Fruit fly (Drosophila melanogaster) Kc167 (cell line): Measurements from ENCODE around the gene EndoU.
"Not testable (repeated sequence)": the region's sequence is repeated elsewhere in the genome, so short reads cannot be mapped to it uniquely, and the experiment has no call there.

Source experiments
- Myc ChIP-seq: fragments of >200 bp; optimal IDR thresholded peaks from 2 replicates; lab custom pipeline; 2017; ENCODE audit warnings: missing external identifiers
- Sin3A ChIP-seq: fragments of >200 bp; optimal IDR thresholded peaks from 2 replicates; lab custom pipeline; 2018; ENCODE audit warnings: missing external identifiers
- h ChIP-seq: fragments of >200 bp; optimal IDR thresholded peaks from 3 replicates; lab custom pipeline; 2018; ENCODE audit warnings: missing external identifiers
- insv ChIP-seq: fragments of >200 bp; optimal IDR thresholded peaks from 3 replicates; lab custom pipeline; 2018; ENCODE audit warnings: missing external identifiers
- psq ChIP-seq: fragments of >200 bp; optimal IDR thresholded peaks from 2 replicates; lab custom pipeline; 2017; ENCODE audit warnings: missing external identifiers
- ttk ChIP-seq: sonication (Bioruptor generic); optimal IDR thresholded peaks from 2 replicates; lab custom pipeline; 2017; ENCODE audit warnings: missing external identifiers

The EndoU gene

dm6 chr3R:15908098-15908497 is at the start of gene EndoU:
Gene EndoU, plus strand, starts transcription at chr3R:15908398.
- TF ChIP-seq ttk (lab: Kevin White, UChicago); h (lab: Kevin White, UChicago); psq: not testable (repeated sequence)

DNA sequence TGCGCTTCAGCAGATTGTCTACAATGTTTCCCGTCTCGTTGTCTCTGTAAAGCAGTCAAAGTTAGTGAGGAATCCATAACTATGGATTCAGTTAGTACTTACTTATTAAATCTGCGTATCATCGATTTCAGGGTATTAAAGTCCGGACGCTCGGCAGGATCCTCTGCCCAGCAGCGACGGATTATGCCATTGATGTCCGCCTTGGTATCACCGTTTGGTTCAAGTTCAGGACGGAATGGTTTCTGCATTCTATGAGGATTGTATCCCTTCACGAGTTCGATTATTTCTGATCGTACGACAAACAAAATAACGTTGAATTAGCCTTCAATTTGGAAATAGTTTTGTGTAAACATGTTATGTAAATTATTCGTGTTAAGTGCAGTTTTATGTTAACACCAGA is 48.3 kb upstream of the EndoU start, which contains the start of gene CG9632:
Gene CG9632 (plus strand): TSS at position 301 of the 400 bp plus-strand sequence.
- TF ChIP-seq h (lab: Kevin White, UChicago) (no peak), insv (lab: Kevin White, UChicago) (no peak), ttk (lab: Kevin White, UChicago) (no peak), Myc (lab: Kevin White, UChicago) (no peak), Sin3A (lab: Kevin White, UChicago) (no peak), psq (no peak)

DNA sequence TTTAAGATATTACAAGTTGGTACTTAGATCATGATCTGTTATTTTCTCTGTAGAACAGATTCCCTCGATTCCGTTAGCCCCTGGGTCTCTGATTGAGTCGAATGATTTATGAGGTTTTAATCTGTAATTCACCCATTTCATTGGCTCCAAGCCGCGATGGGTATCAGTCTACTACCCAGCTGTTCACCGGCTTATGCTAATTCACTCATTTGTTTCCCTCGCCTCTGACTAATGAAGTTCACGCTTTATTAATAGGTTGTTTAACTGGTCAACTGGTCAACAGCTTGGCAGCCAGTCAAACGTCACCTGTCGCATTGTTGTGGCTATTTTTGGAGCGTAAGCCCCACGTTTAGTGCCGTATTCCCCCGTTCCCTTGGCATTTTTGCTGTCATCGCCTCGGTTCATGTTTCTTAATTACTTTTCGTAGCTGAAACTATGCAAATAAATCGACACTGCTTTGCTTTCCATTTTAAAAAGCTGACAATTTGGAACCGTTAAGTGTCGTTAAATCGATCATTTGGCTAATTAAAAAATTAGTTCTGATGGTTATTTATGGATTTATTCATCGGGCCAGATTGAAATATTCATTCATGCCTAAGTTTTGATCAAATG is 35.3 kb upstream of the EndoU start:
- TF ChIP-seq Myc (lab: Kevin White, UChicago): no peak
- no peak for TF ChIP-seq ttk (lab: Kevin White, UChicago)
- TF ChIP-seq insv (lab: Kevin White, UChicago): no peak
- no peak for TF ChIP-seq h (lab: Kevin White, UChicago)
- TF ChIP-seq Sin3A (lab: Kevin White, UChicago): no peak
- TF ChIP-seq psq: no peak

DNA sequence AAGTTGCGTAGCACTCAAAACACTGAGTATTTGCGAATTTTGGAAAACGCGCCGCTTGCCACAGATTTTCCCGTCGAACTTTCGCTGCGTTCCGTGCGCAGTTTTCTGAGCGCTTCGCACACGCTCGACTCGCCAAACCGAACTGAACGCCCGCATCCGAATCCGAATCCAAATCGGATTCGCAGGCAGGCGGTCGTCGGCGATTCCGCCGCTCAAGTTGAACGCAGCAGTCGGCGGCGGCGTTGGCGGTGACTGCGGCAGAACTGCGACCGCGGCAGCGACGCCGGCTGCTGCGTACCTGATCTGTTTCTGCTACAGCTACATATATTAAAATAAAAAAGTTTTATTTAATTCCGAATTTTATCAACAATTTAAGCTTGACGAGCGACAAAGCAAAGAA is 32.6 kb upstream of the EndoU start, which contains the start of gene CG31183:
Gene CG31183 (minus strand): TSS at position 329 of the 400 bp plus-strand sequence.
- TF ChIP-seq psq (no peak), h (lab: Kevin White, UChicago) (no peak), ttk (lab: Kevin White, UChicago) (no peak), Myc (lab: Kevin White, UChicago) (no peak), insv (lab: Kevin White, UChicago) (no peak), Sin3A (lab: Kevin White, UChicago) (no peak)

dm6 chr3R:15891188-15891820 is 16.9 kb upstream of the EndoU start:
- no peak for TF ChIP-seq Myc (lab: Kevin White, UChicago)

DNA sequence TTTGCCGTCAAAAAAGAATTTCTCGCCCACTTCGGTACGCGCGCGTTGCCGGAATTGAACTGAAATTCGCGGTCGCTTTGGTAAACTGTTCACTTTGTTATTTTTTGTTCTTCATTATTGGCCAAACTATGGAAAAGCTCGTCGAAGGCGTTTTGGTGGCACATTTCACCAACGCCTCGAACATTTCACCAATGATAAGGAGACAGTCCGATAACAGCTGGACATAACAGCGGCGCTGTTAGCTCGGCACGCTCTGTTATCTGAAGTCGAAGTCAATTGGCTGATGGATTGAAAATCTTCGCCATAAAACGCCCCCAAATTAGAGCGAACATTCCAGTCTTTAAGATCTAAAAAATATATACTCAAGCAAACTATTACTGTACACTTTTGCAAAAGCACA is 12.2 kb upstream of the EndoU start, which contains the start of gene CG14877:
Gene CG14877 (minus strand): TSS at position 101 of the 400 bp plus-strand sequence.
- TF ChIP-seq ttk (lab: Kevin White, UChicago) (no peak), psq (no peak), Sin3A (lab: Kevin White, UChicago) (no peak), Myc (lab: Kevin White, UChicago) (no peak), h (lab: Kevin White, UChicago) (no peak), insv (lab: Kevin White, UChicago) (no peak)

dm6 chr3R:15898302-15898701 is 9.9 kb upstream of the EndoU start:
- no peak for TF ChIP-seq ttk (lab: Kevin White, UChicago)
- TF ChIP-seq h (lab: Kevin White, UChicago): no peak
- no peak for TF ChIP-seq Myc (lab: Kevin White, UChicago)
- TF ChIP-seq insv (lab: Kevin White, UChicago): no peak
- no peak for TF ChIP-seq Sin3A (lab: Kevin White, UChicago)
- TF ChIP-seq psq: no peak

DNA sequence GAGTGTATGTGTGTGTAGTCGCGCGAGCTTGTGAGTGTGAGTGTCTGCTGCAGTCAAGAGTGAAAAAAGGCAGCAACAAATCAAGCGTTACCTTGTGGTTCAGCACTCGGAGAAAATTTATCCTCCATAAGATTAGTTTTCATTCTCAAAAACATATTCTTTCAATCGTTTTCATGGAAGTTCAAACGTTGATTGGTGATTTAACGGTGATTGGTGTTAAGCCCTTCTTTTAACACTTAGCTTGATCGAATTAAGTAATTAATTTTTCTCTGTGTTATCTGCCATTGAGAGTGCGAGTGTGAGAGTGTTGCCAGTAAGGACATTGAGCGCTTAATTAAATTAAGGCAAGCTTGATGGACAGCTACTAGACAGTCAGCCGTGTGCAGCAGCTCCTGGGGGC is 8.5 kb upstream of the EndoU start:
- TF ChIP-seq h (lab: Kevin White, UChicago) (no peak), ttk (lab: Kevin White, UChicago) (no peak), Myc (lab: Kevin White, UChicago) (no peak), insv (lab: Kevin White, UChicago) (no peak), Sin3A (lab: Kevin White, UChicago) (no peak), psq (no peak)

- not testable (repeated sequence) for TF ChIP-seq ttk, Sin3A, Myc (lab: Kevin White, UChicago)
Observed at dm6 chr3R:15904543-15904942, 3.7 kb upstream of the EndoU start, which contains the start of gene glob1. Gene glob1, minus strand, starts transcription at chr3R:15904643.

dm6 chr3R:15913231-15913630 is 5.0 kb downstream of the EndoU start:
- TF ChIP-seq psq: no peak
- TF ChIP-seq Sin3A (lab: Kevin White, UChicago): no peak
- no peak for TF ChIP-seq h (lab: Kevin White, UChicago)
- TF ChIP-seq ttk (lab: Kevin White, UChicago): no peak
- TF ChIP-seq insv (lab: Kevin White, UChicago): no peak
- no peak for TF ChIP-seq Myc (lab: Kevin White, UChicago)

dm6 chr3R:15917907-15918306 is 9.7 kb downstream of the EndoU start, which contains the start of gene CG45105:
Gene CG45105, minus strand, starts transcription at chr3R:15918007.
- TF ChIP-seq ttk (lab: Kevin White, UChicago) (no peak), insv (lab: Kevin White, UChicago) (no peak), Myc (lab: Kevin White, UChicago) (no peak), psq (no peak), Sin3A (lab: Kevin White, UChicago) (no peak), h (lab: Kevin White, UChicago) (no peak)
